Worm (Caenorhabditis elegans) whole organism, L1 larva: ENCODE measurements around the gene aagr-2.
A peak's percentile ranks its signal among the peaks of the same experiment; 100 is the strongest.

ENCODE experiments used
- Y116A8C.19 ChIP-seq: sonication (generic microtip); optimal IDR thresholded peaks from 2 replicates; lab custom pipeline; 2016; ENCODE audit warnings: missing compliant biosample characterization, missing genetic modification characterization, borderline replicate concordance
- aha-1 ChIP-seq: fragments of 150-350 bp; optimal IDR thresholded peaks from 2 replicates; lab custom pipeline; 2014; ENCODE audit warnings: missing biosample characterization, missing genetic modification characterization
- alr-1 ChIP-seq: fragments of 200-800 bp; sonication (Bioruptor generic); optimal IDR thresholded peaks from 2 replicates; lab custom pipeline; 2018; ENCODE audit warnings: borderline replicate concordance, mild to moderate bottlenecking, missing genetic modification characterization, missing compliant biosample characterization
- aly-2 ChIP-seq: fragments of 150-350 bp; optimal IDR thresholded peaks from 2 replicates; lab custom pipeline; 2014; ENCODE audit warnings: missing biosample characterization, missing genetic modification characterization
- ama-1 ChIP-seq: fragments of 150-350 bp; optimal IDR thresholded peaks from 2 replicates; lab custom pipeline; 2014
- blmp-1 ChIP-seq: fragments of 150-350 bp; optimal IDR thresholded peaks from 2 replicates; lab custom pipeline; 2014; ENCODE audit warnings: missing biosample characterization, missing genetic modification characterization
- ceh-63 ChIP-seq: fragments of 200-800 bp; sonication (Bioruptor generic); optimal IDR thresholded peaks from 2 replicates; lab custom pipeline; 2018; ENCODE audit warnings: mild to moderate bottlenecking, missing genetic modification characterization, missing compliant biosample characterization
- ces-1 ChIP-seq: fragments of 150-350 bp; optimal IDR thresholded peaks from 2 replicates; lab custom pipeline; 2014; ENCODE audit warnings: missing biosample characterization, missing genetic modification reagents, missing genetic modification characterization
- dsc-1 ChIP-seq: sonication (generic microtip); optimal IDR thresholded peaks from 2 replicates; lab custom pipeline; 2016; ENCODE audit warnings: mild to moderate bottlenecking, missing genetic modification characterization, missing compliant biosample characterization
- efl-1 ChIP-seq, 4 experiments: fragments of 150-350 bp; optimal IDR thresholded peaks in 3 of 4; peaks in 1 of 4; 1 replicate in 1 of 4; 2 replicates in 3 of 4; lab custom pipeline; 2014; ENCODE audit warnings: missing biosample characterization in 2 of 4, missing genetic modification characterization in 2 of 4, missing genetic modification reagents in 2 of 4
- efl-3 ChIP-seq: fragments of 200-800 bp; sonication (Bioruptor generic); optimal IDR thresholded peaks from 2 replicates; lab custom pipeline; 2018; ENCODE audit warnings: mild to moderate bottlenecking, missing genetic modification characterization, missing compliant biosample characterization
- egl-13 ChIP-seq: sonication (generic microtip); optimal IDR thresholded peaks from 2 replicates; lab custom pipeline; 2016; ENCODE audit warnings: missing genotype, missing genetic modification reagents, missing genetic modification characterization, missing compliant biosample characterization
- egl-27 ChIP-seq, 2 experiments: fragments of 150-350 bp in 1 of 2; sonication (generic microtip); optimal IDR thresholded peaks; 3 replicates each; lab custom pipeline; 2017 to 2018; ENCODE audit warnings: missing biosample characterization in 2 of 2, missing genetic modification characterization in 2 of 2, missing genetic modification reagents in 2 of 2
- ets-5 ChIP-seq: fragments of 200-800 bp; sonication (Bioruptor generic); IDR thresholded peaks from 2 replicates; pipeline ENCODE4 v1.3.6; 2022; ENCODE audit warnings: missing genetic modification characterization, missing compliant biosample characterization
- fkh-10 ChIP-seq: sonication (generic microtip); optimal IDR thresholded peaks from 2 replicates; lab custom pipeline; 2017; ENCODE audit warnings: missing biosample characterization, missing genetic modification reagents, missing genetic modification characterization
- fkh-4 ChIP-seq: sonication (generic microtip); optimal IDR thresholded peaks from 2 replicates; lab custom pipeline; 2016; ENCODE audit warnings: missing compliant biosample characterization, missing genetic modification characterization, borderline replicate concordance
- fkh-8 ChIP-seq: sonication (generic microtip); optimal IDR thresholded peaks from 2 replicates; lab custom pipeline; 2016; ENCODE audit warnings: mild to moderate bottlenecking, missing genetic modification characterization, missing compliant biosample characterization
- fos-1 ChIP-seq: fragments of 150-350 bp; optimal IDR thresholded peaks from 2 replicates; lab custom pipeline; 2014; ENCODE audit warnings: missing biosample characterization, missing genetic modification characterization
- hlh-17 ChIP-seq: fragments of 200-800 bp; sonication (Bioruptor generic); optimal IDR thresholded peaks from 2 replicates; lab custom pipeline; 2018; ENCODE audit warnings: missing genetic modification characterization, mild to moderate bottlenecking, missing compliant biosample characterization, moderate library complexity, borderline replicate concordance
- irx-1 ChIP-seq: sonication (generic microtip); optimal IDR thresholded peaks from 2 replicates; lab custom pipeline; 2016; ENCODE audit warnings: missing genetic modification characterization, missing compliant biosample characterization
- isw-1 ChIP-seq: fragments of 200-800 bp; sonication (Bioruptor generic); IDR thresholded peaks from 2 replicates; pipeline ENCODE4 v1.3.6; 2022; ENCODE audit warnings: missing genetic modification characterization, missing compliant biosample characterization
- jun-1 ChIP-seq: fragments of 150-350 bp; optimal IDR thresholded peaks from 2 replicates; lab custom pipeline; 2014; ENCODE audit warnings: missing biosample characterization, missing genetic modification reagents, missing genetic modification characterization
- lin-14 ChIP-seq: fragments of 200-800 bp; sonication (Bioruptor generic); optimal IDR thresholded peaks from 2 replicates; lab custom pipeline; 2018; ENCODE audit warnings: mild to moderate bottlenecking, missing genetic modification characterization, moderate library complexity, missing compliant biosample characterization
- lin-35 ChIP-seq, 2 experiments: fragments of 150-350 bp; optimal IDR thresholded peaks; 2 replicates each; lab custom pipeline; 2014; ENCODE audit warnings: missing biosample characterization in 2 of 2, missing genetic modification characterization in 2 of 2, missing genetic modification reagents in 2 of 2
- lin-39 ChIP-seq: fragments of 150-350 bp; optimal IDR thresholded peaks from 2 replicates; lab custom pipeline; 2014; ENCODE audit warnings: missing biosample characterization, missing genetic modification reagents, missing genetic modification characterization
- mef-2 ChIP-seq: fragments of 150-350 bp; optimal IDR thresholded peaks from 2 replicates; lab custom pipeline; 2014; ENCODE audit warnings: missing biosample characterization, missing genetic modification characterization
- nhr-11 ChIP-seq: fragments of 150-350 bp; optimal IDR thresholded peaks from 2 replicates; lab custom pipeline; 2014; ENCODE audit warnings: missing biosample characterization, missing genetic modification characterization
- nhr-19 ChIP-seq: fragments of 200-800 bp; sonication (Bioruptor generic); conservative IDR thresholded peaks from 2 replicates; pipeline ENCODE4 v1.3.6; 2022; ENCODE audit warnings: missing genetic modification characterization, missing compliant biosample characterization
- nhr-47 ChIP-seq: sonication (generic microtip); optimal IDR thresholded peaks from 2 replicates; lab custom pipeline; 2016; ENCODE audit warnings: mild to moderate bottlenecking, missing genetic modification characterization, moderate library complexity, missing compliant biosample characterization
- nhr-71 ChIP-seq: sonication (generic microtip); optimal IDR thresholded peaks from 2 replicates; lab custom pipeline; 2016; ENCODE audit warnings: mild to moderate bottlenecking, missing genetic modification characterization, moderate library complexity, missing compliant biosample characterization
- nhr-76 ChIP-seq: sonication (generic microtip); optimal IDR thresholded peaks from 2 replicates; lab custom pipeline; 2017; ENCODE audit warnings: missing biosample characterization, missing genetic modification characterization
- nhr-77 ChIP-seq: fragments of 150-350 bp; optimal IDR thresholded peaks from 2 replicates; lab custom pipeline; 2014; ENCODE audit warnings: missing biosample characterization, missing genetic modification characterization
- nhr-84 ChIP-seq: sonication (generic microtip); optimal IDR thresholded peaks from 2 replicates; lab custom pipeline; 2017; ENCODE audit warnings: missing biosample characterization, missing genetic modification characterization
- nhr-85 ChIP-seq: sonication (generic microtip); peaks from one replicate; lab custom pipeline; 2016; ENCODE audit warnings: missing genetic modification characterization, inconsistent platforms, missing compliant biosample characterization
- rnt-1 ChIP-seq: sonication (generic microtip); optimal IDR thresholded peaks from 2 replicates; lab custom pipeline; 2016; ENCODE audit warnings: mild to moderate bottlenecking, missing genetic modification characterization, moderate library complexity, missing compliant biosample characterization
- snpc-4 ChIP-seq: fragments of 150-350 bp; optimal IDR thresholded peaks from 2 replicates; lab custom pipeline; 2014; ENCODE audit warnings: missing biosample characterization, missing genetic modification characterization
- sup-37 ChIP-seq: fragments of 200-800 bp; sonication (Bioruptor generic); optimal IDR thresholded peaks from 2 replicates; lab custom pipeline; 2018; ENCODE audit warnings: mild to moderate bottlenecking, missing genetic modification characterization, missing compliant biosample characterization
- swsn-7 ChIP-seq: sonication (generic microtip); optimal IDR thresholded peaks from 2 replicates; lab custom pipeline; 2016; ENCODE audit warnings: missing genetic modification characterization, missing compliant biosample characterization
- unc-130 ChIP-seq: fragments of 150-350 bp; optimal IDR thresholded peaks from 2 replicates; lab custom pipeline; 2017; ENCODE audit warnings: missing biosample characterization, missing genetic modification characterization, inconsistent platforms
- unc-30 ChIP-seq: sonication (generic microtip); optimal IDR thresholded peaks from 2 replicates; lab custom pipeline; 2017; ENCODE audit warnings: missing biosample characterization, missing genetic modification characterization
- unc-86 ChIP-seq: sonication (generic microtip); optimal IDR thresholded peaks from 2 replicates; lab custom pipeline; 2016; ENCODE audit warnings: missing genetic modification characterization, missing compliant biosample characterization
- unc-98 ChIP-seq: fragments of 200-800 bp; sonication (Bioruptor generic); IDR thresholded peaks from 2 replicates; pipeline ENCODE4 v1.3.6; 2022; ENCODE audit warnings: missing genetic modification characterization, missing compliant biosample characterization
- zip-4 ChIP-seq: fragments of 200-800 bp; sonication (Bioruptor generic); optimal IDR thresholded peaks from 2 replicates; lab custom pipeline; 2018; ENCODE audit warnings: mild to moderate bottlenecking, missing genetic modification characterization, moderate library complexity, missing compliant biosample characterization
- ztf-11 ChIP-seq, 2 experiments: sonication (generic microtip); optimal IDR thresholded peaks; 2 replicates each; lab custom pipeline; 2016 to 2017; ENCODE audit warnings: missing genetic modification characterization in 2 of 2, missing biosample characterization in 1 of 2, missing compliant biosample characterization in 1 of 2

Gene aagr-2

ce11 chrII:4908160-4908559 lies 16.9 kb downstream of the aagr-2 start (continued):
- no peak for TF ChIP-seq efl-3 (GFP tag; lab: Kevin White, UChicago)
- TF ChIP-seq unc-30 (tag; lab: Kevin White, UChicago): no peak
- peak; percentile 45 for TF ChIP-seq nhr-71 (tag; lab: Kevin White, UChicago)
- no peak for TF ChIP-seq alr-1 (tag; lab: Kevin White, UChicago)
- peak; percentile 12 for TF ChIP-seq unc-130 (tag; lab: Kevin White, UChicago)
- TF ChIP-seq irx-1 (tag; lab: Kevin White, UChicago): no peak
- TF ChIP-seq lin-35 (GFP tag; optimal IDR thresholded peaks at IDR 0.05; lab: Kevin White, UChicago): no peak
- no peak for TF ChIP-seq nhr-77 (tag; lab: Kevin White, UChicago)
- TF ChIP-seq ces-1 (GFP tag; lab: Kevin White, UChicago): no peak
- TF ChIP-seq ets-5: no peak
- TF ChIP-seq lin-39 (tag; lab: Kevin White, UChicago): no peak
- TF ChIP-seq isw-1 (GFP tag; lab: Robert Waterston, UW): no peak
- no peak for TF ChIP-seq hlh-17 (GFP tag; lab: Kevin White, UChicago)
- no peak for TF ChIP-seq unc-98 (GFP tag; lab: Robert Waterston, UW)
- no peak for TF ChIP-seq nhr-85
- TF ChIP-seq dsc-1: no peak
- TF ChIP-seq nhr-47 (tag; lab: Kevin White, UChicago): peak; percentile 28
- no peak for TF ChIP-seq egl-27 (tag; optimal IDR thresholded peaks at IDR 0.05; lab: Kevin White, UChicago)
- TF ChIP-seq jun-1: no peak
- no peak for TF ChIP-seq aha-1 (tag; lab: Kevin White, UChicago)
- TF ChIP-seq rnt-1 (tag; lab: Kevin White, UChicago): peak; percentile 42
- no peak for TF ChIP-seq nhr-76 (tag; lab: Kevin White, UChicago)
- TF ChIP-seq ceh-63 (GFP tag; lab: Kevin White, UChicago): no peak
- no peak for TF ChIP-seq aly-2
- no peak for TF ChIP-seq zip-4 (GFP tag; lab: Kevin White, UChicago)
- peak; percentile 77 for TF ChIP-seq lin-14 (GFP tag; lab: Kevin White, UChicago)
- no peak for TF ChIP-seq nhr-19 (GFP tag; lab: Robert Waterston, UW)
- TF ChIP-seq nhr-11 (tag; lab: Kevin White, UChicago): no peak
- peak; percentile 13 for TF ChIP-seq unc-86
- TF ChIP-seq fos-1 (tag; lab: Kevin White, UChicago): no peak
- no peak for TF ChIP-seq egl-13
- no peak for TF ChIP-seq mef-2
- no peak for TF ChIP-seq ztf-11 (tag; optimal IDR thresholded peaks at IDR 0.05; lab: Kevin White, UChicago)
- no peak for TF ChIP-seq nhr-84 (tag; lab: Kevin White, UChicago)
- no peak for TF ChIP-seq swsn-7 (tag; lab: Kevin White, UChicago)

- TF ChIP-seq fkh-4 (tag; lab: Kevin White, UChicago) (peak; percentile 77), dsc-1 (peak; percentile 92), sup-37 (GFP tag; lab: Kevin White, UChicago) (no peak)
- TF ChIP-seq, all 84 proteins: peak for 2
Observed at ce11 chrII:4905883-4906282, 19.2 kb downstream of the aagr-2 start.

- no peak for TF ChIP-seq fos-1 (tag; lab: Kevin White, UChicago)
- no peak for TF ChIP-seq fkh-8 (tag; lab: Kevin White, UChicago)
- no peak for TF ChIP-seq nhr-84 (tag; lab: Kevin White, UChicago)
- TF ChIP-seq efl-1 (optimal IDR thresholded peaks at IDR 0.05; lab: Kevin White, UChicago): no peak
- TF ChIP-seq efl-1 (GFP tag; optimal IDR thresholded peaks at IDR 0.05 in 1 of 2; lab: Kevin White, UChicago): no peak
- TF ChIP-seq blmp-1 (tag; lab: Kevin White, UChicago): no peak
- no peak for TF ChIP-seq snpc-4
- no peak for TF ChIP-seq nhr-19 (GFP tag; lab: Robert Waterston, UW)
- TF ChIP-seq nhr-11 (tag; lab: Kevin White, UChicago): no peak
- no peak for TF ChIP-seq fkh-10 (GFP tag; lab: Kevin White, UChicago)
- TF ChIP-seq ama-1 (lab: Kevin White, UChicago): no peak
- TF ChIP-seq fkh-4 (tag; lab: Kevin White, UChicago): no peak
- no peak for TF ChIP-seq Y116A8C.19 (tag; lab: Kevin White, UChicago)
- TF ChIP-seq nhr-71 (tag; lab: Kevin White, UChicago): no peak
- TF ChIP-seq, all 84 proteins: peak for 0
Observed at ce11 chrII:4905331-4905730, 19.7 kb downstream of the aagr-2 start.
